Fruit fly (Drosophila melanogaster): Measurements from ENCODE around the gene Gnpnat.

DNA sequence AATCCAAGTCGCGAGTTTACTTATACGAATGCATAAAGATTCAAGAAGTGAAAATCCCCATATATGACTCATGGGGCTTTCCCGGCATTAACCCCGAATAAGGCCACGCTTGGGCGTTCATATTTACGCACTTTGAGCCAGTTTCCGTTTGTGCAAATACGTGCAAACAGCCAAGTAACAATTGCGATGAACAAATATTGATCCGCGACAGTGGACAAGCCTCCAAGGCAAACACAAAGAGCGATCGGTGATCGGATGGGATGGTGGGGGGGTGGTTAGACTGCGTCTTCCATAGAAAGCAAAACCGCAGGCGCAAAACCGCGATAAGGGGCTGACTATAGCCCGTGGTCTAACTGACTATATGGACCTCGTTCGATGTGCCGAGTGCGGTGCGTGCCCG, 19.2 kb downstream of the Gnpnat start:
- TF ChIP-seq Ets98B (GFP tag; IDR thresholded peaks at IDR 0.05) (peak; percentile 37; the same call in 1 of the 2 replicates), EcR (GFP tag; optimal IDR thresholded peaks at IDR 0.05) (peak; percentile 35), CG34367 (tag; optimal IDR thresholded peaks at IDR 0.05) (peak; percentile 52), gl (tag; optimal IDR thresholded peaks at IDR 0.05) (peak; percentile 74), rn (GFP tag; IDR thresholded peaks at IDR 0.05) (0 out of 2 replicates have a peak, but pooled peaks have one; percentile 18), CG9948 (tag; optimal IDR thresholded peaks at IDR 0.05) (no peak), D1 (tag; optimal IDR thresholded peaks at IDR 0.05) (no peak)
